Fruit fly (Drosophila melanogaster) whole organism, embryonic: ENCODE data around the gene Cngl.
A peak's percentile ranks its signal among the peaks of the same experiment; 100 is the strongest.

Source experiments
- Ada2b ChIP-seq: fragments of 200-800 bp; sonication (Bioruptor generic); IDR thresholded peaks from 2 replicates; pipeline ENCODE4 v1.3.6; 2022; ENCODE audit warnings: missing biosample characterization, missing genetic modification characterization
- Antp ChIP-seq: fragments of 200-800 bp; sonication (Bioruptor generic); optimal IDR thresholded peaks from 3 replicates; lab custom pipeline; 2016; ENCODE audit warnings: missing biosample characterization, missing genetic modification characterization
- CG10543 ChIP-seq: fragments of 200-800 bp; sonication (Bioruptor generic); optimal IDR thresholded peaks from 3 replicates; lab custom pipeline; 2017; ENCODE audit warnings: missing biosample characterization, mild to moderate bottlenecking, missing genetic modification characterization, moderate library complexity
- CG12219 ChIP-seq: fragments of 200-800 bp; sonication (Bioruptor generic); optimal IDR thresholded peaks from 3 replicates; lab custom pipeline; 2018; ENCODE audit warnings: missing biosample characterization, mild to moderate bottlenecking, missing genetic modification characterization
- CG12942 ChIP-seq: fragments of 200-800 bp; sonication (Bioruptor generic); optimal IDR thresholded peaks from 3 replicates; lab custom pipeline; 2016; ENCODE audit warnings: missing biosample characterization, missing genetic modification characterization
- CG14710 ChIP-seq: fragments of 200-800 bp; sonication (Bioruptor generic); optimal IDR thresholded peaks from 3 replicates; lab custom pipeline; 2019; ENCODE audit warnings: missing biosample characterization, mild to moderate bottlenecking, missing genetic modification characterization, moderate library complexity
- CG17361 ChIP-seq: fragments of 200-800 bp; sonication (Bioruptor generic); IDR thresholded peaks from 3 replicates; pipeline ENCODE4 v1.3.6; 2022; ENCODE audit warnings: missing biosample characterization, missing genetic modification characterization
- CG17802 ChIP-seq: fragments of 200-800 bp; sonication (Bioruptor generic); optimal IDR thresholded peaks from 2 replicates; lab custom pipeline; 2018; ENCODE audit warnings: missing biosample characterization, mild to moderate bottlenecking, missing genetic modification characterization, moderate library complexity
- CG17912 ChIP-seq: fragments of 200-800 bp; sonication (Bioruptor generic); optimal IDR thresholded peaks from 2 replicates; lab custom pipeline; 2018; ENCODE audit warnings: missing biosample characterization, mild to moderate bottlenecking, missing genetic modification characterization
- CG18764 ChIP-seq: fragments of 200-800 bp; sonication (Bioruptor generic); optimal IDR thresholded peaks from 3 replicates; lab custom pipeline; 2016; ENCODE audit warnings: missing biosample characterization, missing genetic modification characterization
- CG2712 ChIP-seq: fragments of 200-800 bp; optimal IDR thresholded peaks from 3 replicates; lab custom pipeline; 2019; ENCODE audit warnings: missing biosample characterization, mild to moderate bottlenecking, missing genetic modification characterization, moderate library complexity
- CG34224 ChIP-seq: fragments of 200-800 bp; sonication (Bioruptor generic); IDR thresholded peaks from 3 replicates; pipeline ENCODE4 v1.3.6; 2022; ENCODE audit warnings: missing biosample characterization, missing genetic modification characterization; ENCODE audit not compliant: partially characterized antibody
- CG34376 ChIP-seq: fragments of 200-800 bp; sonication (Bioruptor generic); optimal IDR thresholded peaks from 2 replicates; lab custom pipeline; 2018; ENCODE audit warnings: missing biosample characterization, mild to moderate bottlenecking, missing genetic modification characterization
- CG3847 ChIP-seq: fragments of 200-800 bp; sonication (Bioruptor generic); IDR thresholded peaks from 2 replicates; pipeline ENCODE4 v1.3.6; 2022; ENCODE audit warnings: missing biosample characterization, missing genetic modification characterization
- CG4360 ChIP-seq: fragments of 200-800 bp; sonication (Bioruptor generic); IDR thresholded peaks from 2 replicates; pipeline ENCODE4 v1.3.6; 2022; ENCODE audit warnings: missing biosample characterization, missing genetic modification characterization
- CG6175 ChIP-seq: fragments of 200-800 bp; sonication (Bioruptor generic); IDR thresholded peaks from 3 replicates; pipeline ENCODE4 v1.3.6; 2022; ENCODE audit warnings: missing biosample characterization, missing genetic modification characterization
- CG8290 ChIP-seq, 3 experiments: fragments of 200-800 bp; sonication (Bioruptor generic); optimal IDR thresholded peaks; 2 replicates each; lab custom pipeline; 2016 to 2019; ENCODE audit warnings: missing biosample characterization in 3 of 3, missing genetic modification characterization in 3 of 3, mild to moderate bottlenecking in 2 of 3, moderate library complexity in 1 of 3
- CG9817 ChIP-seq: fragments of 200-800 bp; sonication (Bioruptor generic); optimal IDR thresholded peaks from 2 replicates; lab custom pipeline; 2018; ENCODE audit warnings: missing biosample characterization, mild to moderate bottlenecking, missing genetic modification characterization, moderate library complexity
- Camta ChIP-seq: fragments of 200-800 bp; sonication (Bioruptor generic); optimal IDR thresholded peaks from 2 replicates; lab custom pipeline; 2016; ENCODE audit warnings: missing biosample characterization, missing genetic modification characterization
- CrebB ChIP-seq: fragments of 200-800 bp; sonication (Bioruptor generic); optimal IDR thresholded peaks from 3 replicates; lab custom pipeline; 2018; ENCODE audit warnings: missing biosample characterization, mild to moderate bottlenecking, missing genetic modification characterization
- Deaf1 ChIP-seq: fragments of 200-800 bp; optimal IDR thresholded peaks from 3 replicates; lab custom pipeline; 2019; ENCODE audit warnings: missing biosample characterization, mild to moderate bottlenecking, missing genetic modification characterization, moderate library complexity
- GATAe ChIP-seq: fragments of 200-800 bp; sonication (Bioruptor generic); conservative IDR thresholded peaks from 2 replicates; pipeline ENCODE4 v1.3.6; 2022; ENCODE audit warnings: missing biosample characterization, missing genetic modification characterization
- Nf-YC ChIP-seq: fragments of 200-800 bp; optimal IDR thresholded peaks from 3 replicates; lab custom pipeline; 2019; ENCODE audit warnings: missing biosample characterization, mild to moderate bottlenecking, missing genetic modification characterization, moderate library complexity
- Rx ChIP-seq: fragments of 200-800 bp; sonication (Bioruptor generic); IDR thresholded peaks from 2 replicates; pipeline ENCODE4 v1.3.6; 2022; ENCODE audit warnings: missing biosample characterization, missing genetic modification characterization
- YL-1 ChIP-seq: fragments of 200-800 bp; sonication (Bioruptor generic); optimal IDR thresholded peaks from 3 replicates; lab custom pipeline; 2017; ENCODE audit warnings: missing biosample characterization, mild to moderate bottlenecking, missing genetic modification characterization
- bbx ChIP-seq: fragments of 200-800 bp; sonication (Bioruptor generic); IDR thresholded peaks from 2 replicates; pipeline ENCODE4 v1.3.6; 2022; ENCODE audit warnings: missing biosample characterization, missing genetic modification characterization; ENCODE audit not compliant: partially characterized antibody
- chinmo ChIP-seq: fragments of 200-800 bp; sonication (Bioruptor generic); IDR thresholded peaks from 4 replicates; pipeline ENCODE4 v1.3.6; 2022; ENCODE audit warnings: missing biosample characterization, missing genetic modification characterization; ENCODE audit not compliant: partially characterized antibody
- crol ChIP-seq: fragments of 200-800 bp; sonication (Bioruptor generic); IDR thresholded peaks from 2 replicates; pipeline ENCODE4 v1.3.6; 2022; ENCODE audit warnings: missing biosample characterization, missing genetic modification characterization
- crp ChIP-seq, 2 experiments: fragments of 200-800 bp; sonication (Bioruptor generic); optimal IDR thresholded peaks; 2 replicates in 1 of 2; 3 replicates in 1 of 2; lab custom pipeline; 2017; ENCODE audit warnings: missing biosample characterization in 2 of 2, missing genetic modification characterization in 2 of 2, mild to moderate bottlenecking in 1 of 2, moderate library complexity in 1 of 2
- disco-r ChIP-seq: fragments of 200-800 bp; sonication (Bioruptor generic); optimal IDR thresholded peaks from 2 replicates; lab custom pipeline; 2016; ENCODE audit warnings: missing biosample characterization, missing genetic modification characterization
- dpn ChIP-seq, 2 experiments: fragments of 200-800 bp; sonication (Bioruptor generic); optimal IDR thresholded peaks; 3 replicates each; lab custom pipeline; 2016; ENCODE audit warnings: missing biosample characterization in 2 of 2, missing genetic modification characterization in 2 of 2
- eve ChIP-seq, 2 experiments: fragments of >200 bp; optimal IDR thresholded peaks; 2 replicates each; lab custom pipeline; 2017; ENCODE audit warnings: missing biosample characterization in 2 of 2, missing genetic modification characterization in 2 of 2
- ewg ChIP-seq: fragments of 200-800 bp; sonication (Bioruptor generic); optimal IDR thresholded peaks from 3 replicates; lab custom pipeline; 2017; ENCODE audit warnings: mild to moderate bottlenecking, missing biosample characterization, missing genetic modification reagents, missing genetic modification characterization
- gce ChIP-seq: fragments of 200-800 bp; sonication (Bioruptor generic); IDR thresholded peaks from 3 replicates; pipeline ENCODE4 v1.3.6; 2022; ENCODE audit warnings: missing biosample characterization, missing genetic modification characterization
- her ChIP-seq: fragments of 200-800 bp; sonication (Bioruptor generic); optimal IDR thresholded peaks from 2 replicates; lab custom pipeline; 2016; ENCODE audit warnings: missing biosample characterization, missing genetic modification characterization
- kay ChIP-seq: fragments of 200-800 bp; sonication (Bioruptor generic); optimal IDR thresholded peaks from 2 replicates; lab custom pipeline; 2016; ENCODE audit warnings: missing biosample characterization, missing genetic modification characterization
- knrl ChIP-seq: fragments of 200-800 bp; sonication (Bioruptor generic); IDR thresholded peaks from 3 replicates; pipeline ENCODE4 v1.3.6; 2022; ENCODE audit warnings: missing biosample characterization, missing genetic modification characterization; ENCODE audit not compliant: partially characterized antibody
- mam ChIP-seq: fragments of 200-800 bp; sonication (Bioruptor generic); optimal IDR thresholded peaks from 3 replicates; lab custom pipeline; 2016; ENCODE audit warnings: missing biosample characterization, missing genetic modification characterization
- mirr ChIP-seq: fragments of 200-800 bp; sonication (Bioruptor generic); optimal IDR thresholded peaks from 3 replicates; lab custom pipeline; 2018; ENCODE audit warnings: missing biosample characterization, mild to moderate bottlenecking, missing genetic modification characterization
- nerfin-2 ChIP-seq: fragments of 200-800 bp; sonication (Bioruptor generic); IDR thresholded peaks from 2 replicates; pipeline ENCODE4 v1.3.6; 2022; ENCODE audit warnings: missing biosample characterization, missing genetic modification characterization; ENCODE audit not compliant: partially characterized antibody
- pho ChIP-seq: fragments of 200-800 bp; sonication (Bioruptor generic); optimal IDR thresholded peaks from 2 replicates; lab custom pipeline; 2016; ENCODE audit warnings: missing biosample characterization, missing genetic modification characterization
- sd ChIP-seq: fragments of 200-800 bp; sonication (Bioruptor generic); optimal IDR thresholded peaks from 3 replicates; lab custom pipeline; 2018; ENCODE audit warnings: missing biosample characterization, mild to moderate bottlenecking, missing genetic modification characterization, moderate library complexity
- sisA ChIP-seq: fragments of 200-800 bp; sonication (Bioruptor generic); IDR thresholded peaks from 2 replicates; pipeline ENCODE4 v1.3.6; 2022; ENCODE audit warnings: missing biosample characterization, missing genetic modification characterization
- sob ChIP-seq: fragments of 200-800 bp; sonication (Bioruptor generic); IDR thresholded peaks from 2 replicates; pipeline ENCODE4 v1.3.6; 2022; ENCODE audit warnings: missing biosample characterization, missing genetic modification characterization
- trem ChIP-seq: fragments of 200-800 bp; optimal IDR thresholded peaks from 3 replicates; lab custom pipeline; 2019; ENCODE audit warnings: missing biosample characterization, mild to moderate bottlenecking, missing genetic modification characterization, moderate library complexity
- trh ChIP-seq: fragments of 200-800 bp; sonication (Bioruptor generic); optimal IDR thresholded peaks from 2 replicates; lab custom pipeline; 2016; ENCODE audit warnings: missing biosample characterization, missing genetic modification characterization
- unc-4 ChIP-seq: fragments of 200-800 bp; sonication (Bioruptor generic); IDR thresholded peaks from 2 replicates; pipeline ENCODE4 v1.3.6; 2022; ENCODE audit warnings: missing biosample characterization, missing genetic modification characterization; ENCODE audit not compliant: partially characterized antibody
- usp ChIP-seq: fragments of >200 bp; optimal IDR thresholded peaks from 2 replicates; lab custom pipeline; 2017; ENCODE audit warnings: missing biosample characterization, missing genetic modification characterization
- vnd ChIP-seq: fragments of 200-800 bp; sonication (Bioruptor generic); IDR thresholded peaks from 3 replicates; pipeline ENCODE4 v1.3.6; 2022; ENCODE audit warnings: missing biosample characterization, missing genetic modification characterization; ENCODE audit not compliant: partially characterized antibody

Gene Cngl

dm6 chrX:15464531-15464930, 23.5 kb upstream of the Cngl start (continued):
- TF ChIP-seq mirr (peak; percentile 72), nerfin-2 (GFP tag; lab: Robert Waterston, UW) (no peak), CG4360 (GFP tag; lab: Robert Waterston, UW) (no peak), CG3847 (GFP tag; lab: Robert Waterston, UW) (no peak), CG6175 (GFP tag; lab: Robert Waterston, UW) (no peak), crol (GFP tag; lab: Robert Waterston, UW) (no peak), eve (GFP tag; optimal IDR thresholded peaks at IDR 0.05; lab: Kevin White, UChicago) (no peak), CG17912 (GFP tag; lab: Kevin White, UChicago) (no peak), kay (GFP tag; lab: Kevin White, UChicago) (peak; percentile 71), sisA (GFP tag; lab: Robert Waterston, UW) (no peak), CrebB (tag; lab: Kevin White, UChicago) (no peak), Ada2b (no peak), chinmo (0 out of 4 replicates have a peak, but pooled peaks have one; percentile 46), Camta (GFP tag; lab: Kevin White, UChicago) (no peak), CG34376 (GFP tag; lab: Kevin White, UChicago) (peak; percentile 85), Deaf1 (tag; lab: Kevin White, UChicago) (no peak), Rx (GFP tag; lab: Robert Waterston, UW) (no peak), ewg (GFP tag; lab: Kevin White, UChicago) (no peak), GATAe (GFP tag; lab: Robert Waterston, UW) (peak; percentile 35; the same call in 1 of the 2 replicates), CG17802 (no peak), CG12219 (GFP tag; lab: Kevin White, UChicago) (no peak), CG10543 (GFP tag; lab: Kevin White, UChicago) (peak; percentile 31), gce (no peak), sd (peak; percentile 88), trh (GFP tag; lab: Kevin White, UChicago) (no peak), usp (GFP tag; lab: Kevin White, UChicago) (no peak), Nf-YC (tag; lab: Kevin White, UChicago) (peak; percentile 22)

- TF ChIP-seq mam, result peak; percentile 4
- peak; percentile 93 for TF ChIP-seq bbx (GFP tag; lab: Robert Waterston, UW)
- TF ChIP-seq her (GFP tag; lab: Kevin White, UChicago), result no peak
- TF ChIP-seq CG2712 (tag; lab: Kevin White, UChicago), result peak; percentile 47
- TF ChIP-seq CG18764 (GFP tag; lab: Kevin White, UChicago), result peak; percentile 95
- no peak for TF ChIP-seq disco-r
- peak; percentile 86 for TF ChIP-seq unc-4 (GFP tag; lab: Robert Waterston, UW)
- TF ChIP-seq vnd (GFP tag; lab: Robert Waterston, UW), result peak; percentile 98
- peak; percentile 55 for TF ChIP-seq Deaf1 (tag; lab: Kevin White, UChicago)
- peak; percentile 19 to 29 for TF ChIP-seq dpn (GFP tag; optimal IDR thresholded peaks at IDR 0.05; lab: Kevin White, UChicago)
- no peak for TF ChIP-seq Ada2b
- peak; percentile 60 for TF ChIP-seq CG8290 (GFP tag; optimal IDR thresholded peaks at IDR 0.05; lab: Kevin White, UChicago)
- TF ChIP-seq CG8290 (tag; optimal IDR thresholded peaks at IDR 0.05; lab: Kevin White, UChicago), result no peak
- peak; percentile 1 for TF ChIP-seq pho (GFP tag; lab: Kevin White, UChicago)
- TF ChIP-seq YL-1 (GFP tag; lab: Kevin White, UChicago), result peak; percentile 67
- TF ChIP-seq CG12942 (GFP tag; lab: Kevin White, UChicago), result no peak
- TF ChIP-seq CG34224 (GFP tag; lab: Robert Waterston, UW), result peak; percentile 96
- peak; percentile 8 for TF ChIP-seq CG9817 (tag; lab: Kevin White, UChicago)
- peak; percentile 31; the same call in 1 of the 2 replicates for TF ChIP-seq sob
- peak; percentile 68 for TF ChIP-seq CG14710
- no peak; the same call in 2 of the 3 replicates for TF ChIP-seq CG17361
- TF ChIP-seq crp (GFP tag; optimal IDR thresholded peaks at IDR 0.05; lab: Kevin White, UChicago), result peak in 1 of 2 experiments; percentile 70
- peak; percentile 86 for TF ChIP-seq knrl (GFP tag; lab: Robert Waterston, UW)
- TF ChIP-seq trem (tag; lab: Kevin White, UChicago), result peak; percentile 79
- no peak for TF ChIP-seq gce
- peak; percentile 75; the same call in 2 of the 4 replicates for TF ChIP-seq chinmo
- peak; percentile 1 for TF ChIP-seq Antp (GFP tag; lab: Kevin White, UChicago)
Observed at dm6 chrX:15462436-15462857, 21.4 kb upstream of the Cngl start, which contains the start of the genes shtd, CG6294 and CG6299. TSS of gene shtd (minus strand) at chrX:15462441. TSS of gene CG6294 (plus strand) at chrX:15462722. TSS of gene CG6299 (plus strand) at chrX:15462722.
